In the genomic region with DNA sequence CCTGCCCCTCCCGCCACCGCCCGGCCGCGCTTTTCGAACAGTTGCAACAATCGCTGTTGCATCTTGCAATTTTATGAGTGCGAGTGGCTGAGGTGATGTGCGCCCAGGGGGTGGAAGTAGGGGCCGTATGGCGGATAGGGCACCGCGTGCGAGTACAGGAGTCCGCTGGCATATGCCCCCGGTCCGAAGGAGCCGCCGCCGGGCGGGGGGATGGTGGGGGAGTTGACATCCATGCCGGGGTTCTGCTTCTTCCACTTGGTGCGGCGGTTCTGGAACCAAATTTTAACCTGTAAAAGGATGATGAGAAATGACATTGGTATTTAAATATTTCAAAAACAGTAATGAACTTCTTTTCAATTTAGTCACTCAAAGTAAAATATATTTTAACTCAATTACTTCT, we compare ENCODE assay signal across 2 fruit fly cellular contexts.
TF ChIP-seq lines count a peak whose summit lies in the region.

No protein-coding gene starts in this region.

- TF ChIP-seq CTCF in whole organism, embryonic (GFP tag; optimal IDR thresholded peaks at IDR 0.05; lab: Kevin White, UChicago): no peak

TF ChIP-seq in whole organism, embryonic, 481 proteins besides CTCF, POLR2A, EP300 and RAD21:
- TF ChIP-seq Med (GFP tag; lab: Kevin White, UChicago) (no peak), CG8478 (optimal IDR thresholded peaks at IDR 0.05; lab: Kevin White, UChicago) (no peak), Gsc (GFP tag; IDR thresholded peaks at IDR 0.05; lab: Robert Waterston, UW) (no peak), Taf1 (GFP tag; IDR thresholded peaks at IDR 0.05; lab: Robert Waterston, UW) (no peak), gcm2 (GFP tag; optimal IDR thresholded peaks at IDR 0.05; lab: Kevin White, UChicago) (no peak), crp (GFP tag; optimal IDR thresholded peaks at IDR 0.05; lab: Kevin White, UChicago) (no peak), MTF-1 (GFP tag; optimal IDR thresholded peaks at IDR 0.05; lab: Kevin White, UChicago; ENCODE audit: borderline replicate concordance) (no peak), BtbVII (GFP tag; optimal IDR thresholded peaks at IDR 0.05; lab: Kevin White, UChicago) (no peak), Hr39 (optimal IDR thresholded peaks at IDR 0.05; lab: Kevin White, UChicago) (peak; percentile 73), CG7963 (GFP tag; IDR thresholded peaks at IDR 0.05; lab: Robert Waterston, UW; ENCODE audit: partially characterized antibody) (no peak), maf-S (GFP tag; optimal IDR thresholded peaks at IDR 0.05; lab: Kevin White, UChicago) (no peak), Ets65A (GFP tag; lab: Kevin White, UChicago) (peak; percentile 47), nau (GFP tag; optimal IDR thresholded peaks at IDR 0.05; lab: Kevin White, UChicago) (no peak), BEAF-32 (GFP tag; optimal IDR thresholded peaks at IDR 0.05; lab: Kevin White, UChicago) (no peak), CG16779 (GFP tag; IDR thresholded peaks at IDR 0.05; lab: Robert Waterston, UW) (no peak)

TF ChIP-seq in whole organism, wandering third instar larva, 38 proteins besides CTCF, POLR2A, EP300 and RAD21:
- TF ChIP-seq Dfd (GFP tag; optimal IDR thresholded peaks at IDR 0.05; lab: Kevin White, UChicago) (peak; percentile 97), sage (GFP tag; optimal IDR thresholded peaks at IDR 0.05; lab: Kevin White, UChicago) (no peak)

Comparison
In these comparisons a context has a peak if more than half of its experiments do, and no peak if none do; other contexts are left out.
1. Of the 10 proteins assayed by ChIP-seq in both whole organism, embryonic and whole organism, wandering third instar larva: peak only in whole organism, embryonic: none; only in whole organism, wandering third instar larva: Dfd; in both: none; in neither: 9.